Fruit fly (Drosophila melanogaster) whole organism, embryonic: ENCODE data around the gene I-2.

Experiments used
- ATbp ChIP-seq: fragments of 200-800 bp; sonication (Bioruptor generic); optimal IDR thresholded peaks from 2 replicates; lab custom pipeline; 2017; ENCODE audit warnings: missing biosample characterization, mild to moderate bottlenecking, missing genetic modification characterization, missing genetic modification reagents
- Abd-B ChIP-seq: fragments of 200-800 bp; sonication (Bioruptor generic); optimal IDR thresholded peaks from 2 replicates; lab custom pipeline; 2018; ENCODE audit warnings: missing biosample characterization, mild to moderate bottlenecking, missing genetic modification characterization, moderate library complexity
- Atf-2 ChIP-seq: fragments of 200-800 bp; sonication (Bioruptor generic); optimal IDR thresholded peaks from 2 replicates; lab custom pipeline; 2016; ENCODE audit warnings: missing biosample characterization, missing genetic modification characterization
- Atf6 ChIP-seq: fragments of 200-800 bp; sonication (Bioruptor generic); IDR thresholded peaks from 2 replicates; pipeline ENCODE4 v1.3.6; 2022; ENCODE audit warnings: missing biosample characterization, missing genetic modification characterization
- Blimp-1 ChIP-seq: fragments of 200-800 bp; sonication (Bioruptor generic); optimal IDR thresholded peaks from 3 replicates; lab custom pipeline; 2018; ENCODE audit warnings: missing biosample characterization, missing genetic modification characterization, mild to moderate bottlenecking, moderate library complexity, missing genetic modification reagents
- CG10147 ChIP-seq: fragments of 200-800 bp; sonication (Bioruptor generic); optimal IDR thresholded peaks from 2 replicates; lab custom pipeline; 2019; ENCODE audit warnings: missing biosample characterization, mild to moderate bottlenecking, missing genetic modification characterization, moderate library complexity
- CG10979 ChIP-seq: fragments of 200-800 bp; sonication (Bioruptor generic); optimal IDR thresholded peaks from 2 replicates; lab custom pipeline; 2018; ENCODE audit warnings: missing biosample characterization, mild to moderate bottlenecking, missing genetic modification characterization, moderate library complexity
- CG11398 ChIP-seq: fragments of 200-800 bp; sonication (Bioruptor generic); optimal IDR thresholded peaks from 2 replicates; lab custom pipeline; 2016; ENCODE audit warnings: missing biosample characterization, missing genetic modification characterization
- CG13287 ChIP-seq: fragments of 200-800 bp; sonication (Bioruptor generic); IDR thresholded peaks from 2 replicates; pipeline ENCODE4 v1.3.6; 2022; ENCODE audit warnings: missing biosample characterization, missing genetic modification characterization; ENCODE audit not compliant: partially characterized antibody
- CG15514 ChIP-seq: fragments of 200-800 bp; sonication (Bioruptor generic); optimal IDR thresholded peaks from 3 replicates; lab custom pipeline; 2017; ENCODE audit warnings: missing biosample characterization, missing genetic modification characterization, mild to moderate bottlenecking, moderate library complexity, missing genetic modification reagents
- CG16779 ChIP-seq: fragments of 200-800 bp; sonication (Bioruptor generic); IDR thresholded peaks from 2 replicates; pipeline ENCODE4 v1.3.6; 2022; ENCODE audit warnings: missing biosample characterization, missing genetic modification characterization
- CG18011 ChIP-seq: fragments of 200-800 bp; sonication (Bioruptor generic); optimal IDR thresholded peaks from 2 replicates; lab custom pipeline; 2017; ENCODE audit warnings: missing biosample characterization, missing genetic modification characterization, mild to moderate bottlenecking, moderate library complexity, missing genotype
- CG18599 ChIP-seq: fragments of 200-800 bp; sonication (Bioruptor generic); optimal IDR thresholded peaks from 3 replicates; lab custom pipeline; 2017; ENCODE audit warnings: missing biosample characterization, missing genetic modification characterization, mild to moderate bottlenecking, moderate library complexity, missing genetic modification reagents
- CG2120 ChIP-seq: fragments of 200-800 bp; sonication (Bioruptor generic); optimal IDR thresholded peaks from 3 replicates; lab custom pipeline; 2016; ENCODE audit warnings: missing biosample characterization, missing genetic modification characterization
- CG3281 ChIP-seq: fragments of 200-800 bp; sonication (Bioruptor generic); optimal IDR thresholded peaks from 3 replicates; lab custom pipeline; 2017; ENCODE audit warnings: missing biosample characterization, mild to moderate bottlenecking, missing genetic modification characterization
- CG3838 ChIP-seq: fragments of 200-800 bp; sonication (Bioruptor generic); optimal IDR thresholded peaks from 3 replicates; lab custom pipeline; 2016; ENCODE audit warnings: missing biosample characterization, missing genetic modification characterization
- CG4707 ChIP-seq: fragments of 200-800 bp; sonication (Bioruptor generic); optimal IDR thresholded peaks from 2 replicates; lab custom pipeline; 2018; ENCODE audit warnings: missing biosample characterization, mild to moderate bottlenecking, missing genetic modification characterization, moderate library complexity
- CG5953 ChIP-seq: fragments of 200-800 bp; sonication (Bioruptor generic); IDR thresholded peaks from 2 replicates; pipeline ENCODE4 v1.3.6; 2022; ENCODE audit warnings: missing biosample characterization, missing genetic modification characterization
- CG6175 ChIP-seq: fragments of 200-800 bp; sonication (Bioruptor generic); IDR thresholded peaks from 3 replicates; pipeline ENCODE4 v1.3.6; 2022; ENCODE audit warnings: missing biosample characterization, missing genetic modification characterization
- CG6689 ChIP-seq: fragments of 200-800 bp; sonication (Bioruptor generic); IDR thresholded peaks from 2 replicates; pipeline ENCODE4 v1.3.6; 2022; ENCODE audit warnings: missing biosample characterization, missing genetic modification characterization
- CG7963 ChIP-seq: fragments of 200-800 bp; sonication (Bioruptor generic); IDR thresholded peaks from 3 replicates; pipeline ENCODE4 v1.3.6; 2022; ENCODE audit warnings: missing biosample characterization, missing genetic modification characterization; ENCODE audit not compliant: partially characterized antibody
- CG8290 ChIP-seq, 3 experiments: fragments of 200-800 bp; sonication (Bioruptor generic); optimal IDR thresholded peaks; 2 replicates each; lab custom pipeline; 2016 to 2019; ENCODE audit warnings: missing biosample characterization in 3 of 3, missing genetic modification characterization in 3 of 3, mild to moderate bottlenecking in 2 of 3, moderate library complexity in 1 of 3
- CG8359 ChIP-seq: fragments of 200-800 bp; sonication (Bioruptor generic); optimal IDR thresholded peaks from 2 replicates; lab custom pipeline; 2017; ENCODE audit warnings: missing biosample characterization, mild to moderate bottlenecking, missing genetic modification characterization, borderline replicate concordance
- CHES-1-like ChIP-seq: fragments of 200-800 bp; sonication (Bioruptor generic); optimal IDR thresholded peaks from 2 replicates; lab custom pipeline; 2016; ENCODE audit warnings: missing biosample characterization, missing genetic modification characterization
- CTCF ChIP-seq: fragments of 200-800 bp; sonication (Bioruptor generic); optimal IDR thresholded peaks from 2 replicates; lab custom pipeline; 2017; ENCODE audit warnings: missing biosample characterization, mild to moderate bottlenecking, missing genetic modification characterization, moderate library complexity
- Camta ChIP-seq: fragments of 200-800 bp; sonication (Bioruptor generic); optimal IDR thresholded peaks from 2 replicates; lab custom pipeline; 2016; ENCODE audit warnings: missing biosample characterization, missing genetic modification characterization
- Chrac-16 ChIP-seq: fragments of 200-800 bp; sonication (Bioruptor generic); optimal IDR thresholded peaks from 3 replicates; lab custom pipeline; 2016; ENCODE audit warnings: missing biosample characterization, missing genetic modification characterization
- Ets97D ChIP-seq: fragments of 200-800 bp; sonication (Bioruptor generic); optimal IDR thresholded peaks from 3 replicates; lab custom pipeline; 2016; ENCODE audit warnings: missing biosample characterization, missing genetic modification characterization
- Lhr ChIP-seq: fragments of 200-800 bp; sonication (Bioruptor generic); optimal IDR thresholded peaks from 3 replicates; lab custom pipeline; 2017; ENCODE audit warnings: mild to moderate bottlenecking, missing biosample characterization, missing genetic modification reagents, missing genetic modification characterization
- MBD-R2 ChIP-seq: fragments of 200-800 bp; sonication (Bioruptor generic); IDR thresholded peaks from 2 replicates; pipeline ENCODE4 v1.3.6; 2022; ENCODE audit warnings: missing biosample characterization, missing genetic modification characterization
- Nf-YC ChIP-seq: fragments of 200-800 bp; optimal IDR thresholded peaks from 3 replicates; lab custom pipeline; 2019; ENCODE audit warnings: missing biosample characterization, mild to moderate bottlenecking, missing genetic modification characterization, moderate library complexity
- Trl ChIP-seq, 3 experiments: fragments of >200 bp in 2 of 3; fragments of 200-800 bp in 1 of 3; sonication (Bioruptor generic) in 1 of 3; optimal IDR thresholded peaks; 2 replicates in 1 of 3; 3 replicates in 2 of 3; lab custom pipeline; 2016 to 2017; ENCODE audit warnings: missing biosample characterization in 1 of 3, missing genetic modification characterization in 1 of 3
- chm ChIP-seq: fragments of 200-800 bp; sonication (Bioruptor generic); IDR thresholded peaks from 2 replicates; pipeline ENCODE4 v1.3.6; 2022; ENCODE audit warnings: missing biosample characterization, missing genetic modification characterization
- crol ChIP-seq: fragments of 200-800 bp; sonication (Bioruptor generic); IDR thresholded peaks from 2 replicates; pipeline ENCODE4 v1.3.6; 2022; ENCODE audit warnings: missing biosample characterization, missing genetic modification characterization
- dati ChIP-seq: fragments of 200-800 bp; sonication (Bioruptor generic); IDR thresholded peaks from 2 replicates; pipeline ENCODE4 v1.3.6; 2022; ENCODE audit warnings: missing biosample characterization, missing genetic modification characterization
- esg ChIP-seq: fragments of 200-800 bp; sonication (Bioruptor generic); conservative IDR thresholded peaks from 2 replicates; pipeline ENCODE4 v1.3.6; 2022; ENCODE audit warnings: missing biosample characterization, missing genetic modification characterization
- gcm2 ChIP-seq: fragments of 200-800 bp; sonication (Bioruptor generic); optimal IDR thresholded peaks from 2 replicates; lab custom pipeline; 2016; ENCODE audit warnings: missing biosample characterization, missing genetic modification characterization
- insv ChIP-seq, 2 experiments: fragments of 200-800 bp; sonication (Bioruptor generic); optimal IDR thresholded peaks; 3 replicates each; lab custom pipeline; 2016 to 2018; ENCODE audit warnings: missing biosample characterization in 2 of 2, missing genetic modification characterization in 2 of 2
- knrl ChIP-seq: fragments of 200-800 bp; sonication (Bioruptor generic); IDR thresholded peaks from 3 replicates; pipeline ENCODE4 v1.3.6; 2022; ENCODE audit warnings: missing biosample characterization, missing genetic modification characterization; ENCODE audit not compliant: partially characterized antibody
- lmd ChIP-seq: fragments of 200-800 bp; sonication (Bioruptor generic); IDR thresholded peaks from 2 replicates; pipeline ENCODE4 v1.3.6; 2022; ENCODE audit warnings: missing biosample characterization, missing genetic modification characterization
- pan ChIP-seq, 4 experiments: fragments of >200 bp in 3 of 4; fragments of 200-800 bp in 1 of 4; sonication (Bioruptor generic) in 1 of 4; optimal IDR thresholded peaks in 3 of 4; IDR thresholded peaks in 1 of 4; 2 replicates each; pipeline versions ENCODE4 v1.3.6 to Lab custom; 2017 to 2022; ENCODE audit warnings: missing biosample characterization in 2 of 4, missing genetic modification characterization in 2 of 4, mixed read lengths in 1 of 4
- peb ChIP-seq: fragments of 200-800 bp; sonication (Bioruptor generic); IDR thresholded peaks from 2 replicates; pipeline ENCODE4 v1.3.6; 2022; ENCODE audit warnings: missing biosample characterization, missing genetic modification characterization
- ro ChIP-seq: fragments of 200-800 bp; sonication (Bioruptor generic); IDR thresholded peaks from 2 replicates; pipeline ENCODE4 v1.3.6; 2022; ENCODE audit warnings: missing biosample characterization, missing genetic modification characterization
- ssp ChIP-seq: fragments of 200-800 bp; sonication (Bioruptor generic); IDR thresholded peaks from 2 replicates; pipeline ENCODE4 v1.3.6; 2022; ENCODE audit warnings: missing biosample characterization, missing genetic modification characterization
- tgo ChIP-seq: fragments of 200-800 bp; sonication (Bioruptor generic); IDR thresholded peaks from 3 replicates; pipeline ENCODE4 v1.3.6; 2022; ENCODE audit warnings: missing biosample characterization, missing genetic modification characterization
- tin ChIP-seq: fragments of 200-800 bp; sonication (Bioruptor generic); optimal IDR thresholded peaks from 3 replicates; lab custom pipeline; 2016; ENCODE audit warnings: missing biosample characterization, missing genetic modification characterization
- toy ChIP-seq: fragments of 200-800 bp; sonication (Bioruptor generic); IDR thresholded peaks from 2 replicates; pipeline ENCODE4 v1.3.6; 2022; ENCODE audit warnings: missing biosample characterization, missing genetic modification characterization
- vfl ChIP-seq: fragments of 200-800 bp; sonication (Bioruptor generic); optimal IDR thresholded peaks from 2 replicates; lab custom pipeline; 2016; ENCODE audit warnings: missing biosample characterization, missing genetic modification characterization

Gene I-2

DNA sequence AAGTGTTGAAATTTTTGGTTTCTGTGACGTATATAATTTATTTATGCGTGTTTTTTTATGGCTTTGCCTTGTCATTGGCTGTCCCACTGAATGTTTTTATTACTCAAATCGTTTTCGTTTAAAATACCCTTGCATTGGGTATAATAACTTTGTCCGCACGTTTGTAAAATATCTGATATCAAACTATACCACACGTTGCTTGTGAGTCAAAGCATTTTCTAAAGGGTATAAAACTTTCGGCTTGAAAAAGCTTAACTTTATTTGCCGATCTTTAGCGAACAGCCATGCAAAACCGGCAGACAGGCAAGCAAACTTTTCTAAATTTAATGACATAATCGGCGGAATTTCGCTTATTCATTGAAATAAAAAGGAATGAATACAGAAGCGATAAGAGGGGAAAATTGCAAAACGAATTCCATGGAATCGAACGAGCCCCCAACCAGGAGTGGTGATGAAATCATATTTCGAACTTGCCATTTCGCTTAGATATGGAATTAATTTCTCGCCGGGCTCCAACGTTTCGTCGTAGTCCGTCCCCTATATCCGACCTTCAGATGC is 10.9 kb upstream of the I-2 start (continued):
- 0 out of 2 replicates have a peak, but pooled peaks have one; percentile 28 for TF ChIP-seq esg
- TF ChIP-seq Atf-2 (GFP tag; lab: Kevin White, UChicago) = no peak
- TF ChIP-seq CG8359 (GFP tag; lab: Kevin White, UChicago) = no peak
- no peak for TF ChIP-seq ATbp (GFP tag; lab: Kevin White, UChicago)
- no peak for TF ChIP-seq CG6175
- peak; percentile 39 for TF ChIP-seq Nf-YC (tag; lab: Kevin White, UChicago)
- TF ChIP-seq CG2120 (GFP tag; lab: Kevin White, UChicago) = peak; percentile 80
- no peak for TF ChIP-seq CG5953 (GFP tag; lab: Robert Waterston, UW)
- no peak for TF ChIP-seq CG8290 (GFP tag; optimal IDR thresholded peaks at IDR 0.05; lab: Kevin White, UChicago)
- peak in 1 of 2 experiments; percentile 87 for TF ChIP-seq CG8290 (tag; optimal IDR thresholded peaks at IDR 0.05; lab: Kevin White, UChicago)
- TF ChIP-seq CG18011 = peak; percentile 21
- no peak for TF ChIP-seq Lhr (GFP tag; lab: Kevin White, UChicago)
- no peak for TF ChIP-seq CG4707 (GFP tag; lab: Kevin White, UChicago)
- no peak for TF ChIP-seq CG3838 (GFP tag; lab: Kevin White, UChicago)
- TF ChIP-seq tin (GFP tag; lab: Kevin White, UChicago) = peak; percentile 33
- no peak for TF ChIP-seq CG7963 (GFP tag; lab: Robert Waterston, UW)
- TF ChIP-seq lmd (GFP tag; lab: Robert Waterston, UW) = peak; percentile 59; the same call in 1 of the 2 replicates
- peak; percentile 58; the same call in 1 of the 2 replicates for TF ChIP-seq Atf6 (GFP tag; lab: Robert Waterston, UW)
- no peak for TF ChIP-seq crol (GFP tag; lab: Robert Waterston, UW)
- no peak for TF ChIP-seq vfl
- no peak for TF ChIP-seq ssp (GFP tag; lab: Robert Waterston, UW)
- TF ChIP-seq CG10147 (GFP tag; lab: Kevin White, UChicago) = peak; percentile 1
- peak; percentile 49 for TF ChIP-seq CG15514 (GFP tag; lab: Kevin White, UChicago)
- no peak for TF ChIP-seq Camta (GFP tag; lab: Kevin White, UChicago)
- no peak for TF ChIP-seq peb (GFP tag; lab: Robert Waterston, UW)
- TF ChIP-seq CHES-1-like (GFP tag; lab: Kevin White, UChicago) = peak; percentile 59
- no peak for TF ChIP-seq CG10979 (tag; lab: Kevin White, UChicago)
- TF ChIP-seq CG6689 = 0 out of 2 replicates have a peak, but pooled peaks have one; percentile 22
- peak; percentile 65 for TF ChIP-seq Abd-B (GFP tag; lab: Kevin White, UChicago)
- no peak; the same call in 1 of the 2 replicates for TF ChIP-seq chm (GFP tag; lab: Robert Waterston, UW)
- no peak for TF ChIP-seq toy (GFP tag; lab: Robert Waterston, UW)
- TF ChIP-seq CG13287 = no peak
- no peak for TF ChIP-seq CTCF (GFP tag; lab: Kevin White, UChicago)
- TF ChIP-seq CG18599 = peak; percentile 47
- TF ChIP-seq Trl (optimal IDR thresholded peaks at IDR 0.05; lab: Kevin White, UChicago) = no peak
- TF ChIP-seq Trl (GFP tag; optimal IDR thresholded peaks at IDR 0.05; lab: Kevin White, UChicago) = no peak
- no peak for TF ChIP-seq Ets97D (GFP tag; lab: Kevin White, UChicago)
- TF ChIP-seq Chrac-16 (GFP tag; lab: Kevin White, UChicago) = peak; percentile 37
- TF ChIP-seq knrl (GFP tag; lab: Robert Waterston, UW) = no peak
- TF ChIP-seq CG11398 = no peak
- no peak for TF ChIP-seq insv (GFP tag; optimal IDR thresholded peaks at IDR 0.05; lab: Kevin White, UChicago)
- TF ChIP-seq ro (GFP tag; lab: Robert Waterston, UW) = no peak
- TF ChIP-seq Blimp-1 (GFP tag; lab: Kevin White, UChicago) = peak; percentile 34
- peak; percentile 67 for TF ChIP-seq CG3281 (GFP tag; lab: Kevin White, UChicago)
- peak; percentile 1 for TF ChIP-seq gcm2 (GFP tag; lab: Kevin White, UChicago)
- peak; percentile 25; the same call in 1 of the 2 replicates for TF ChIP-seq MBD-R2 (GFP tag; lab: Robert Waterston, UW)
- peak; percentile 46; the same call in 2 of the 3 replicates for TF ChIP-seq tgo (GFP tag; lab: Robert Waterston, UW)
- TF ChIP-seq dati (GFP tag; lab: Robert Waterston, UW) = no peak
- 0 out of 2 replicates have a peak, but pooled peaks have one; percentile 33 for TF ChIP-seq CG16779 (GFP tag; lab: Robert Waterston, UW)
- TF ChIP-seq pan (optimal IDR thresholded peaks at IDR 0.05; lab: Kevin White, UChicago) = no peak
- peak in 1 of 2 experiments; percentile 68 for TF ChIP-seq pan (GFP tag; optimal IDR thresholded peaks at IDR 0.05 in 1 of 2, IDR thresholded peaks at IDR 0.05 in 1 of 2)
